Fruit fly (Drosophila melanogaster) whole organism, wandering third instar larva: Measurements from ENCODE around the gene CG31161.

ENCODE experiments used
- GATAd ChIP-seq: sonication (Bioruptor generic); optimal IDR thresholded peaks from 2 replicates; lab custom pipeline; 2016; ENCODE audit warnings: missing biosample characterization, missing genetic modification characterization
- Rel ChIP-seq, 2 experiments: fragments of 200-800 bp; sonication (Bioruptor generic) in 1 of 2; optimal IDR thresholded peaks; 2 replicates in 1 of 2; 3 replicates in 1 of 2; lab custom pipeline; 2016 to 2019; ENCODE audit warnings: mild to moderate bottlenecking in 2 of 2, missing biosample characterization in 2 of 2, missing genetic modification characterization in 2 of 2, moderate library complexity in 1 of 2
- Sp1 ChIP-seq: fragments of 200-800 bp; sonication (Bioruptor generic); optimal IDR thresholded peaks from 3 replicates; lab custom pipeline; 2019; ENCODE audit warnings: missing biosample characterization, mild to moderate bottlenecking, missing genetic modification characterization, moderate library complexity
- foxo ChIP-seq, 2 experiments: fragments of 200-800 bp; sonication (Bioruptor generic); optimal IDR thresholded peaks; 2 replicates in 1 of 2; 3 replicates in 1 of 2; lab custom pipeline; 2016 to 2017; ENCODE audit warnings: missing biosample characterization in 2 of 2, missing genetic modification characterization in 2 of 2
- h ChIP-seq: fragments of 200-800 bp; sonication (Bioruptor generic); optimal IDR thresholded peaks from 3 replicates; lab custom pipeline; 2016; ENCODE audit warnings: missing biosample characterization, mild to moderate bottlenecking, missing genetic modification characterization
- psq ChIP-seq: fragments of 200-800 bp; sonication (Bioruptor generic); optimal IDR thresholded peaks from 3 replicates; lab custom pipeline; 2017; ENCODE audit warnings: missing biosample characterization, mild to moderate bottlenecking, missing genetic modification characterization, moderate library complexity
- usp ChIP-seq: fragments of >200 bp; optimal IDR thresholded peaks from 2 replicates; lab custom pipeline; 2017; ENCODE audit warnings: missing biosample characterization, missing genetic modification characterization

- TF ChIP-seq GATAd (GFP tag; lab: Kevin White, UChicago) (no peak), psq (no peak), foxo (GFP tag; optimal IDR thresholded peaks at IDR 0.05; lab: Kevin White, UChicago) (no peak), h (GFP tag; lab: Kevin White, UChicago) (no peak), usp (GFP tag; lab: Kevin White, UChicago) (no peak), Sp1 (GFP tag; lab: Kevin White, UChicago) (no peak), Rel (GFP tag; optimal IDR thresholded peaks at IDR 0.05; lab: Kevin White, UChicago) (no peak), Rel (tag; optimal IDR thresholded peaks at IDR 0.05; lab: Kevin White, UChicago) (no peak)
Observed at dm6 chr3R:22589311-22589710, 27.0 kb upstream of the CG31161 start.
